Worm (Caenorhabditis elegans): ENCODE results near the gene bub-3.

Gene bub-3

ce11 chrII:13741449-13741848 is 15.6 kb downstream of the bub-3 start, which contains the start of gene mig-14:
mig-14 (plus strand) TSS chrII:13741738.
- TF ChIP-seq pha-4 (GFP tag; IDR thresholded peaks at IDR 0.05) (no peak), pha-4 (tag; optimal IDR thresholded peaks at IDR 0.05) (no peak), aha-1 (tag) (peak; percentile 20)

ce11 chrII:13750128-13750527 is 24.3 kb downstream of the bub-3 start:
- TF ChIP-seq aha-1 (tag) (peak; percentile 83), zag-1 (tag; optimal IDR thresholded peaks at IDR 0.05) (no peak), lin-15B (tag; optimal IDR thresholded peaks at IDR 0.05) (no peak), unc-62 (GFP tag; optimal IDR thresholded peaks at IDR 0.05 in 1 of 2) (peak in 1 of 2 experiments; percentile 34), unc-62 (tag; optimal IDR thresholded peaks at IDR 0.05) (no peak), gei-8 (GFP tag; optimal IDR thresholded peaks at IDR 0.05) (no peak)

ce11 chrII:13751030-13751429 is 25.2 kb downstream of the bub-3 start:
- TF ChIP-seq spr-3 (GFP tag; optimal IDR thresholded peaks at IDR 0.05): no peak
- TF ChIP-seq set-16 (GFP tag; IDR thresholded peaks at IDR 0.05): no peak
- no peak for TF ChIP-seq mep-1 (tag; optimal IDR thresholded peaks at IDR 0.05)
- no peak for TF ChIP-seq ztf-11 (tag; optimal IDR thresholded peaks at IDR 0.05)
- no peak for TF ChIP-seq hlh-30 (tag; optimal IDR thresholded peaks at IDR 0.05; ENCODE audit: insufficient read depth)
- TF ChIP-seq php-3 (GFP tag; IDR thresholded peaks at IDR 0.05): no peak
- no peak for TF ChIP-seq mxl-3 (GFP tag; optimal IDR thresholded peaks at IDR 0.05)
- no peak for TF ChIP-seq ZK546.5 (tag; optimal IDR thresholded peaks at IDR 0.05)
- no peak for TF ChIP-seq rbr-2 (tag; optimal IDR thresholded peaks at IDR 0.05)
- TF ChIP-seq sdz-12 (GFP tag; optimal IDR thresholded peaks at IDR 0.05): no peak
- no peak for TF ChIP-seq Y48G9A.11 (GFP tag; IDR thresholded peaks at IDR 0.05)
- no peak for TF ChIP-seq unc-62 (GFP tag; optimal IDR thresholded peaks at IDR 0.05 in 1 of 2)
- TF ChIP-seq unc-62 (tag; optimal IDR thresholded peaks at IDR 0.05): no peak
- TF ChIP-seq ceh-62 (tag; optimal IDR thresholded peaks at IDR 0.05): no peak
- TF ChIP-seq lsy-2 (tag; optimal IDR thresholded peaks at IDR 0.05): no peak
- no peak for TF ChIP-seq daf-12 (tag; optimal IDR thresholded peaks at IDR 0.05)
- peak; percentile 13 for TF ChIP-seq nhr-28 (tag; optimal IDR thresholded peaks at IDR 0.05)
- no peak for TF ChIP-seq snpc-4 (tag; optimal IDR thresholded peaks at IDR 0.05)
- TF ChIP-seq gei-8 (GFP tag; optimal IDR thresholded peaks at IDR 0.05): no peak
- peak in 1 of 2 experiments; percentile 11 for TF ChIP-seq mdl-1 (tag; optimal IDR thresholded peaks at IDR 0.05)
- no peak for TF ChIP-seq ceh-28 (tag; optimal IDR thresholded peaks at IDR 0.05)
- TF ChIP-seq aha-1 (tag): no peak
- TF ChIP-seq tra-1 (GFP tag; IDR thresholded peaks at IDR 0.05): 0 out of 2 replicates have a peak, but pooled peaks have one; percentile 27
- no peak for TF ChIP-seq F44E2.7 (GFP tag; IDR thresholded peaks at IDR 0.05)
- no peak for TF ChIP-seq lin-1 (GFP tag; IDR thresholded peaks at IDR 0.05)
- TF ChIP-seq lin-15B (tag; optimal IDR thresholded peaks at IDR 0.05): no peak
- no peak for TF ChIP-seq fos-1 (tag; optimal IDR thresholded peaks at IDR 0.05)
- TF ChIP-seq nhr-25 (tag; optimal IDR thresholded peaks at IDR 0.05; ENCODE audit: borderline replicate concordance, insufficient read depth): no peak

ce11 chrII:13752016-13752415 is 26.2 kb downstream of the bub-3 start, which contains the start of gene arrd-14:
arrd-14 (plus strand) TSS chrII:13752316.
- no peak for TF ChIP-seq gei-8 (GFP tag; optimal IDR thresholded peaks at IDR 0.05)
- TF ChIP-seq mdt-29 (GFP tag; IDR thresholded peaks at IDR 0.05): no peak

- TF ChIP-seq Y105C5A.15 (GFP tag; IDR thresholded peaks at IDR 0.05) (no peak), T26A8.4 (GFP tag; IDR thresholded peaks at IDR 0.05) (no peak), hmg-1.1 (GFP tag; IDR thresholded peaks at IDR 0.05) (0 out of 2 replicates have a peak, but pooled peaks have one; percentile 19), nhr-28 (tag; optimal IDR thresholded peaks at IDR 0.05) (peak; percentile 6), F10B5.3 (tag; optimal IDR thresholded peaks at IDR 0.05) (no peak), aly-2 (tag; optimal IDR thresholded peaks at IDR 0.05) (no peak), cey-2 (tag; optimal IDR thresholded peaks at IDR 0.05; ENCODE audit: borderline replicate concordance, insufficient read depth) (no peak), ztf-7 (tag; optimal IDR thresholded peaks at IDR 0.05) (no peak), aha-1 (tag) (peak; percentile 79), duxl-1 (tag; optimal IDR thresholded peaks at IDR 0.05; ENCODE audit: poor library complexity) (no peak), mxl-3 (GFP tag; optimal IDR thresholded peaks at IDR 0.05) (no peak), mes-2 (tag; optimal IDR thresholded peaks at IDR 0.05; ENCODE audit: poor library complexity, severe bottlenecking) (peak; percentile 30), hlh-30 (tag; optimal IDR thresholded peaks at IDR 0.05; ENCODE audit: insufficient read depth) (no peak), mep-1 (tag; optimal IDR thresholded peaks at IDR 0.05) (peak; percentile 15), lsy-2 (tag; optimal IDR thresholded peaks at IDR 0.05) (peak in 1 of 2 experiments; percentile 46), D1046.2 (GFP tag; IDR thresholded peaks at IDR 0.05) (no peak), ztf-11 (tag; optimal IDR thresholded peaks at IDR 0.05) (no peak), attf-4 (tag; optimal IDR thresholded peaks at IDR 0.05) (no peak), zfp-3 (GFP tag; conservative IDR thresholded peaks at IDR 0.05) (no peak)
Measured at ce11 chrII:13756232-13756631, 30.4 kb downstream of the bub-3 start.

Data from whole organism, L4 larva.